Worm (Caenorhabditis elegans): ENCODE results near the gene dib-1.
A peak's percentile ranks its signal among the peaks of the same experiment; 100 is the strongest.

The dib-1 gene

ce11 chrIV:2886655-2887054 lies 4.0 kb upstream of the dib-1 start, which contains the start of gene dml-1:
TSS of gene dml-1 (plus strand) at chrIV:2886955.
- TF ChIP-seq hmg-1.1 (GFP tag; IDR thresholded peaks at IDR 0.05) (no peak), dmd-9 (GFP tag; IDR thresholded peaks at IDR 0.05) (no peak), saeg-2 (GFP tag; IDR thresholded peaks at IDR 0.05) (no peak), nhr-10 (tag; optimal IDR thresholded peaks at IDR 0.05) (no peak), R02D3.7 (tag; optimal IDR thresholded peaks at IDR 0.05) (no peak), F49E8.2 (tag; optimal IDR thresholded peaks at IDR 0.05; ENCODE audit: borderline replicate concordance) (no peak), F37D6.2 (tag; optimal IDR thresholded peaks at IDR 0.05) (no peak), ceh-62 (tag; optimal IDR thresholded peaks at IDR 0.05) (no peak), unc-130 (GFP tag; optimal IDR thresholded peaks at IDR 0.05) (no peak), tag-97 (GFP tag; IDR thresholded peaks at IDR 0.05) (no peak), ZK546.5 (tag; optimal IDR thresholded peaks at IDR 0.05) (no peak), zag-1 (tag; optimal IDR thresholded peaks at IDR 0.05) (no peak), snpc-4 (tag; optimal IDR thresholded peaks at IDR 0.05) (no peak)

ce11 chrIV:2887245-2887644 lies 3.4 kb upstream of the dib-1 start:
- peak; percentile 71 for TF ChIP-seq set-16 (GFP tag; IDR thresholded peaks at IDR 0.05)
- TF ChIP-seq vab-7 (GFP tag; IDR thresholded peaks at IDR 0.05) = no peak
- 0 out of 2 replicates have a peak, but pooled peaks have one; percentile 7 for TF ChIP-seq egl-43 (GFP tag; IDR thresholded peaks at IDR 0.05)

ce11 chrIV:2888496-2889101 lies 2.1 kb upstream of the dib-1 start:
- TF ChIP-seq duxl-1 (tag; optimal IDR thresholded peaks at IDR 0.05; ENCODE audit: poor library complexity) (no peak), nhr-41 (GFP tag; IDR thresholded peaks at IDR 0.05) (no peak), ZK546.5 (tag; optimal IDR thresholded peaks at IDR 0.05) (no peak), dpl-1 (GFP tag; optimal IDR thresholded peaks at IDR 0.05) (no peak), set-16 (GFP tag; IDR thresholded peaks at IDR 0.05) (peak; percentile 94), D1046.2 (GFP tag; IDR thresholded peaks at IDR 0.05) (no peak), nhr-111 (GFP tag; optimal IDR thresholded peaks at IDR 0.05) (no peak), ztf-11 (tag; optimal IDR thresholded peaks at IDR 0.05) (no peak), mdl-1 (tag; optimal IDR thresholded peaks at IDR 0.05) (no peak), F37D6.2 (tag; optimal IDR thresholded peaks at IDR 0.05) (no peak), unc-130 (GFP tag; optimal IDR thresholded peaks at IDR 0.05) (no peak), arid-1 (GFP tag; conservative IDR thresholded peaks at IDR 0.05) (no peak), php-3 (GFP tag; IDR thresholded peaks at IDR 0.05) (0 out of 2 replicates have a peak, but pooled peaks have one; percentile 18)

ce11 chrIV:2891535-2892233 lies 1.0 kb downstream of the dib-1 start:
- TF ChIP-seq aly-2 (tag; optimal IDR thresholded peaks at IDR 0.05) = no peak
- no peak for TF ChIP-seq ama-1 (optimal IDR thresholded peaks at IDR 0.05)
- TF ChIP-seq ZK337.2 (GFP tag; IDR thresholded peaks at IDR 0.05) = no peak
- TF ChIP-seq rbr-2 (tag; optimal IDR thresholded peaks at IDR 0.05) = no peak
- TF ChIP-seq ceh-62 (tag; optimal IDR thresholded peaks at IDR 0.05) = no peak
- TF ChIP-seq zfp-2 (tag; optimal IDR thresholded peaks at IDR 0.05) = no peak
- TF ChIP-seq snpc-1.2 (GFP tag; IDR thresholded peaks at IDR 0.05) = peak; percentile 72
- TF ChIP-seq nhr-11 (tag; optimal IDR thresholded peaks at IDR 0.05) = no peak
- TF ChIP-seq nhr-102 (tag; optimal IDR thresholded peaks at IDR 0.05) = no peak
- no peak for TF ChIP-seq hif-1 (tag; optimal IDR thresholded peaks at IDR 0.05)
- peak; percentile 34 for TF ChIP-seq mep-1 (tag; optimal IDR thresholded peaks at IDR 0.05)
- TF ChIP-seq dmd-9 (GFP tag; IDR thresholded peaks at IDR 0.05) = no peak
- TF ChIP-seq nhr-111 (GFP tag; optimal IDR thresholded peaks at IDR 0.05) = no peak
- peak; percentile 55; the same call in 1 of the 2 replicates for TF ChIP-seq lin-38 (GFP tag; IDR thresholded peaks at IDR 0.05)
- TF ChIP-seq ceh-32 (tag; optimal IDR thresholded peaks at IDR 0.05; ENCODE audit: poor library complexity) = no peak
- no peak for TF ChIP-seq nhr-76 (tag; optimal IDR thresholded peaks at IDR 0.05)
- no peak for TF ChIP-seq madf-9 (GFP tag; conservative IDR thresholded peaks at IDR 0.05)
- TF ChIP-seq daf-16 (GFP tag; optimal IDR thresholded peaks at IDR 0.05) = no peak
- TF ChIP-seq daf-16 (tag; optimal IDR thresholded peaks at IDR 0.05) = peak; percentile 1
- 0 out of 2 replicates have a peak, but pooled peaks have one; percentile 15 for TF ChIP-seq egl-43 (GFP tag; IDR thresholded peaks at IDR 0.05)
- TF ChIP-seq nhr-48 (tag; optimal IDR thresholded peaks at IDR 0.05) = no peak
- no peak for TF ChIP-seq unc-39 (tag; optimal IDR thresholded peaks at IDR 0.05)
- no peak for TF ChIP-seq unc-130 (GFP tag; optimal IDR thresholded peaks at IDR 0.05)
- no peak for TF ChIP-seq F10B5.3 (tag; optimal IDR thresholded peaks at IDR 0.05)
- no peak for TF ChIP-seq ztf-7 (tag; optimal IDR thresholded peaks at IDR 0.05)

All from whole organism, L4 larva.